Worm (Caenorhabditis elegans) whole organism, mixed stage, embryonic: ENCODE results near the gene pbs-3.

ENCODE experiments used
- M03D4.4 ChIP-seq: sonication (generic microtip); optimal IDR thresholded peaks from 2 replicates; lab custom pipeline; 2017; ENCODE audit warnings: mild to moderate bottlenecking, missing genetic modification characterization, missing compliant biosample characterization
- elt-1 ChIP-seq: sonication (generic microtip); optimal IDR thresholded peaks from 2 replicates; lab custom pipeline; 2017; ENCODE audit warnings: missing genetic modification characterization, mild to moderate bottlenecking, missing compliant biosample characterization, antibody characterized with exemption, moderate library complexity, borderline replicate concordance; ENCODE audit not compliant: insufficient read depth
- elt-3 ChIP-seq: fragments of 150-350 bp; optimal IDR thresholded peaks from 2 replicates; lab custom pipeline; 2014; ENCODE audit warnings: missing biosample characterization, missing genetic modification characterization
- lsy-2 ChIP-seq: fragments of 150-350 bp; optimal IDR thresholded peaks from 2 replicates; lab custom pipeline; 2014; ENCODE audit warnings: missing biosample characterization, missing genetic modification characterization
- nhr-2 ChIP-seq: fragments of 150-350 bp; optimal IDR thresholded peaks from 2 replicates; lab custom pipeline; 2014; ENCODE audit warnings: missing biosample characterization, missing genetic modification characterization
- nhr-28 ChIP-seq: fragments of 150-350 bp; optimal IDR thresholded peaks from 2 replicates; lab custom pipeline; 2014; ENCODE audit warnings: missing biosample characterization, missing genetic modification characterization
- pha-4 ChIP-seq: fragments of 150-350 bp; optimal IDR thresholded peaks from 2 replicates; lab custom pipeline; 2018; ENCODE audit warnings: missing biosample characterization, missing genetic modification reagents, missing genetic modification characterization
- snpc-4 ChIP-seq: fragments of 150-350 bp; optimal IDR thresholded peaks from 2 replicates; lab custom pipeline; 2014; ENCODE audit warnings: missing biosample characterization, missing genetic modification characterization
- sptf-1 ChIP-seq: sonication (generic microtip); optimal IDR thresholded peaks from 2 replicates; lab custom pipeline; 2017; ENCODE audit warnings: mild to moderate bottlenecking, missing genetic modification characterization, moderate library complexity, missing compliant biosample characterization
- unc-120 ChIP-seq: sonication (generic microtip); optimal IDR thresholded peaks from 2 replicates; lab custom pipeline; 2017; ENCODE audit warnings: missing genetic modification characterization, missing compliant biosample characterization; ENCODE audit not compliant: poor library complexity, severe bottlenecking
- unc-39 ChIP-seq: fragments of 150-350 bp; optimal IDR thresholded peaks from 2 replicates; lab custom pipeline; 2014; ENCODE audit warnings: missing biosample characterization, missing genetic modification characterization
- unc-62 ChIP-seq: fragments of 150-350 bp; optimal IDR thresholded peaks from 2 replicates; lab custom pipeline; 2014; ENCODE audit warnings: missing biosample characterization, missing genetic modification reagents, missing genetic modification characterization

- TF ChIP-seq nhr-2 (tag; lab: Kevin White, UChicago) (no peak), unc-39 (no peak), nhr-28 (tag; lab: Kevin White, UChicago) (no peak), snpc-4 (no peak), elt-1 (tag; lab: Kevin White, UChicago) (no peak), sptf-1 (tag; lab: Kevin White, UChicago) (no peak), unc-120 (tag; lab: Kevin White, UChicago) (no peak), lsy-2 (tag; lab: Kevin White, UChicago) (no peak), pha-4 (no peak), M03D4.4 (tag; lab: Kevin White, UChicago) (no peak), elt-3 (tag; lab: Kevin White, UChicago) (no peak), unc-62 (GFP tag; lab: Kevin White, UChicago) (no peak)
These were observed 34.6 kb downstream of the pbs-3 start for ce11 chrII:4920608-4921007.
